Worm (Caenorhabditis elegans): ENCODE measurements around the gene pbo-4.

The pbo-4 gene

ce11 chrX:10992177-10992576, 38.2 kb downstream of the pbo-4 start, which contains the start of gene ver-3:
Gene ver-3 (plus strand): TSS chrX:10992477.
- peak; percentile 10; the same call in 1 of the 2 replicates for TF ChIP-seq lin-26 (GFP tag; IDR thresholded peaks at IDR 0.05)
- TF ChIP-seq egrh-3 (GFP tag; IDR thresholded peaks at IDR 0.05) = no peak
- TF ChIP-seq dpff-1 (tag; optimal IDR thresholded peaks at IDR 0.05) = no peak

ce11 chrX:10999176-10999575, 45.2 kb downstream of the pbo-4 start, which contains the start of gene F59F3.6:
Gene F59F3.6 (minus strand): TSS chrX:10999276.
- no peak for TF ChIP-seq ztf-28 (GFP tag; IDR thresholded peaks at IDR 0.05)
- TF ChIP-seq ztf-26 (tag; optimal IDR thresholded peaks at IDR 0.05) = no peak
- no peak for TF ChIP-seq pbrm-1 (GFP tag; IDR thresholded peaks at IDR 0.05)
- TF ChIP-seq lsl-1 (GFP tag; optimal IDR thresholded peaks at IDR 0.05) = no peak
- TF ChIP-seq nhr-120 (GFP tag; IDR thresholded peaks at IDR 0.05) = no peak
- TF ChIP-seq ccch-3 (GFP tag; optimal IDR thresholded peaks at IDR 0.05) = no peak

- TF ChIP-seq ztf-18 (tag; optimal IDR thresholded peaks at IDR 0.05) (no peak), ceh-100 (GFP tag; IDR thresholded peaks at IDR 0.05) (no peak), cebp-1 (GFP tag; IDR thresholded peaks at IDR 0.05) (no peak), cebp-1 (tag; optimal IDR thresholded peaks at IDR 0.05) (no peak), hmg-20 (GFP tag; IDR thresholded peaks at IDR 0.05) (no peak), B0035.1 (tag; optimal IDR thresholded peaks at IDR 0.05) (no peak), F52B5.7 (tag; optimal IDR thresholded peaks at IDR 0.05) (no peak), F37B4.10 (GFP tag; IDR thresholded peaks at IDR 0.05) (no peak), mes-4 (tag; optimal IDR thresholded peaks at IDR 0.05) (no peak), T07F8.4 (tag; optimal IDR thresholded peaks at IDR 0.05) (no peak), cebp-2 (GFP tag; IDR thresholded peaks at IDR 0.05) (no peak), D2030.7 (GFP tag; IDR thresholded peaks at IDR 0.05) (no peak), nhr-179 (tag; optimal IDR thresholded peaks at IDR 0.05) (no peak), pha-4 (tag; optimal IDR thresholded peaks at IDR 0.05) (no peak), fkh-3 (tag; optimal IDR thresholded peaks at IDR 0.05) (no peak), F39B2.1 (GFP tag; IDR thresholded peaks at IDR 0.05) (no peak), K12H6.12 (tag; optimal IDR thresholded peaks at IDR 0.05) (no peak), hmg-1.2 (GFP tag; IDR thresholded peaks at IDR 0.05) (no peak), aptf-2 (GFP tag; conservative IDR thresholded peaks at IDR 0.05) (no peak)
Observed at ce11 chrX:11001750-11002149, 47.8 kb downstream of the pbo-4 start, which contains the start of gene col-177. Gene col-177 (minus strand): TSS chrX:11001850.

ce11 chrX:11003701-11004100, 49.8 kb downstream of the pbo-4 start:
- no peak for TF ChIP-seq lin-54 (GFP tag; optimal IDR thresholded peaks at IDR 0.05)
- no peak for TF ChIP-seq dox-1 (GFP tag; IDR thresholded peaks at IDR 0.05)
- TF ChIP-seq ceh-91 (GFP tag; IDR thresholded peaks at IDR 0.05) = no peak
- no peak for TF ChIP-seq F49E8.2 (tag; optimal IDR thresholded peaks at IDR 0.05; ENCODE audit: insufficient read depth)
- no peak for TF ChIP-seq attf-5 (GFP tag; optimal IDR thresholded peaks at IDR 0.05)
- TF ChIP-seq Y53G8AR.9 (GFP tag; conservative IDR thresholded peaks at IDR 0.05) = no peak
- no peak for TF ChIP-seq aptf-3 (GFP tag; IDR thresholded peaks at IDR 0.05)
- TF ChIP-seq hmg-20 (GFP tag; IDR thresholded peaks at IDR 0.05) = no peak
- no peak for TF ChIP-seq sea-2 (GFP tag; IDR thresholded peaks at IDR 0.05)
- TF ChIP-seq him-1 (tag; optimal IDR thresholded peaks at IDR 0.05) = no peak
- no peak for TF ChIP-seq xnd-1 (tag; optimal IDR thresholded peaks at IDR 0.05)
- no peak for TF ChIP-seq snpc-4 (GFP tag; optimal IDR thresholded peaks at IDR 0.05)
- TF ChIP-seq snpc-4 (tag; optimal IDR thresholded peaks at IDR 0.05) = no peak
- no peak for TF ChIP-seq nhr-27 (tag; optimal IDR thresholded peaks at IDR 0.05)
- no peak for TF ChIP-seq nhr-90 (tag; optimal IDR thresholded peaks at IDR 0.05)
- no peak for TF ChIP-seq die-1 (tag; optimal IDR thresholded peaks at IDR 0.05)
- no peak for TF ChIP-seq pha-4 (tag; optimal IDR thresholded peaks at IDR 0.05)

Data from whole organism, young adult.